Comparison of ENCODE assay signal across 5 worm cellular contexts in genomic region chrII:13668844-13669441, ce11.
TF ChIP-seq lines count a peak whose summit lies in the region.

Gene C31C9.7 (plus strand): TSS chrII:13669104.

TF ChIP-seq in whole organism, L1 larva, 84 proteins besides CTCF, POLR2A, EP300 and RAD21 (continues in another document):
- TF ChIP-seq lir-3 (tag; optimal IDR thresholded peaks at IDR 0.05; lab: Kevin White, UChicago; ENCODE audit: poor library complexity) (no peak), fkh-4 (tag; optimal IDR thresholded peaks at IDR 0.05; lab: Kevin White, UChicago; ENCODE audit: borderline replicate concordance) (no peak), unc-62 (GFP tag; optimal IDR thresholded peaks at IDR 0.05; lab: Kevin White, UChicago) (no peak), aha-1 (tag; optimal IDR thresholded peaks at IDR 0.05; lab: Kevin White, UChicago) (no peak), dsc-1 (tag; optimal IDR thresholded peaks at IDR 0.05; lab: Kevin White, UChicago) (no peak), xbp-1 (tag; optimal IDR thresholded peaks at IDR 0.05; lab: Kevin White, UChicago) (no peak), swsn-7 (tag; optimal IDR thresholded peaks at IDR 0.05; lab: Kevin White, UChicago) (no peak), ama-1 (optimal IDR thresholded peaks at IDR 0.05; lab: Kevin White, UChicago) (peak; percentile 78), fos-1 (tag; optimal IDR thresholded peaks at IDR 0.05; lab: Kevin White, UChicago) (no peak), alr-1 (tag; optimal IDR thresholded peaks at IDR 0.05; lab: Kevin White, UChicago; ENCODE audit: borderline replicate concordance) (no peak), tbx-2 (tag; optimal IDR thresholded peaks at IDR 0.05; lab: Kevin White, UChicago) (peak; percentile 20), irx-1 (tag; optimal IDR thresholded peaks at IDR 0.05; lab: Kevin White, UChicago) (no peak), elt-3 (tag; optimal IDR thresholded peaks at IDR 0.05; lab: Kevin White, UChicago) (no peak), lin-14 (GFP tag; optimal IDR thresholded peaks at IDR 0.05; lab: Kevin White, UChicago) (no peak), nhr-28 (tag; optimal IDR thresholded peaks at IDR 0.05; lab: Kevin White, UChicago) (no peak), nhr-12 (tag; optimal IDR thresholded peaks at IDR 0.05; lab: Kevin White, UChicago) (no peak), C34B4.2 (tag; optimal IDR thresholded peaks at IDR 0.05; lab: Kevin White, UChicago) (no peak), nhr-71 (tag; optimal IDR thresholded peaks at IDR 0.05; lab: Kevin White, UChicago) (peak; percentile 36), nhr-77 (tag; optimal IDR thresholded peaks at IDR 0.05; lab: Kevin White, UChicago) (no peak)

TF ChIP-seq in whole organism, L2 larva, 48 proteins besides CTCF, POLR2A, EP300 and RAD21:
- TF ChIP-seq Y55F3AM.14 (GFP tag; optimal IDR thresholded peaks at IDR 0.05; lab: Kevin White, UChicago), result no peak
- no peak for TF ChIP-seq ztf-4 (tag; optimal IDR thresholded peaks at IDR 0.05; lab: Kevin White, UChicago)
- peak; percentile 5 for TF ChIP-seq blmp-1 (tag; optimal IDR thresholded peaks at IDR 0.05; lab: Kevin White, UChicago; ENCODE audit: insufficient read depth)
- TF ChIP-seq sma-9 (GFP tag; optimal IDR thresholded peaks at IDR 0.05; lab: Kevin White, UChicago), result peak; percentile 28
- no peak for TF ChIP-seq sma-9 (tag; optimal IDR thresholded peaks at IDR 0.05; lab: Kevin White, UChicago)
- TF ChIP-seq sma-3 (GFP tag; optimal IDR thresholded peaks at IDR 0.05; lab: Kevin White, UChicago), result peak; percentile 16
- peak; percentile 22 for TF ChIP-seq fos-1 (tag; optimal IDR thresholded peaks at IDR 0.05; lab: Kevin White, UChicago)
- TF ChIP-seq lin-39 (tag; optimal IDR thresholded peaks at IDR 0.05; lab: Kevin White, UChicago), result no peak
- peak; percentile 82 for TF ChIP-seq ama-1 (optimal IDR thresholded peaks at IDR 0.05; lab: Kevin White, UChicago)
- peak; percentile 29 for TF ChIP-seq F13H6.1 (tag; optimal IDR thresholded peaks at IDR 0.05; lab: Kevin White, UChicago)

TF ChIP-seq in whole organism, L3 larva, 47 proteins besides CTCF, POLR2A, EP300 and RAD21:
- TF ChIP-seq fkh-10 (GFP tag; optimal IDR thresholded peaks at IDR 0.05; lab: Kevin White, UChicago), result no peak
- TF ChIP-seq egl-27 (tag; optimal IDR thresholded peaks at IDR 0.05; lab: Kevin White, UChicago), result no peak
- no peak for TF ChIP-seq ztf-11 (tag; optimal IDR thresholded peaks at IDR 0.05; lab: Kevin White, UChicago)
- TF ChIP-seq nhr-43 (tag; optimal IDR thresholded peaks at IDR 0.05; lab: Kevin White, UChicago; ENCODE audit: poor library complexity, severe bottlenecking), result peak; percentile 27
- peak; percentile 93 for TF ChIP-seq ama-1 (optimal IDR thresholded peaks at IDR 0.05; lab: Kevin White, UChicago)
- no peak for TF ChIP-seq elt-1 (tag; optimal IDR thresholded peaks at IDR 0.05; lab: Kevin White, UChicago)
- peak; percentile 79 for TF ChIP-seq elt-2 (tag; optimal IDR thresholded peaks at IDR 0.05; lab: Kevin White, UChicago)
- TF ChIP-seq lsy-12 (tag; optimal IDR thresholded peaks at IDR 0.05; lab: Kevin White, UChicago), result peak; percentile 9
- peak; percentile 44 for TF ChIP-seq nfya-1 (tag; optimal IDR thresholded peaks at IDR 0.05; lab: Kevin White, UChicago; ENCODE audit: insufficient read depth)

TF ChIP-seq in whole organism, L4 larva, 104 proteins besides CTCF, POLR2A, EP300 and RAD21 (continues in another document):
- no peak for TF ChIP-seq saeg-2 (GFP tag; IDR thresholded peaks at IDR 0.05; lab: Robert Waterston, UW)
- no peak for TF ChIP-seq nhr-11 (tag; optimal IDR thresholded peaks at IDR 0.05; lab: Kevin White, UChicago)
- TF ChIP-seq D1046.2 (GFP tag; IDR thresholded peaks at IDR 0.05; lab: Robert Waterston, UW), result no peak
- no peak for TF ChIP-seq nhr-111 (GFP tag; optimal IDR thresholded peaks at IDR 0.05; lab: Kevin White, UChicago)
- TF ChIP-seq rbr-2 (tag; optimal IDR thresholded peaks at IDR 0.05; lab: Kevin White, UChicago), result no peak
- peak; percentile 77 for TF ChIP-seq hlh-11 (tag; optimal IDR thresholded peaks at IDR 0.05; lab: Kevin White, UChicago)
- TF ChIP-seq daf-8 (GFP tag; IDR thresholded peaks at IDR 0.05; lab: Robert Waterston, UW), result no peak
- no peak for TF ChIP-seq tra-1 (GFP tag; IDR thresholded peaks at IDR 0.05; lab: Robert Waterston, UW)
- TF ChIP-seq Y105C5A.15 (GFP tag; IDR thresholded peaks at IDR 0.05; lab: Robert Waterston, UW), result 0 out of 2 replicates have a peak, but pooled peaks have one; percentile 22
- no peak for TF ChIP-seq nhr-76 (tag; optimal IDR thresholded peaks at IDR 0.05; lab: Kevin White, UChicago)
- TF ChIP-seq aha-1 (tag; lab: Kevin White, UChicago), result no peak
- no peak for TF ChIP-seq daf-16 (GFP tag; optimal IDR thresholded peaks at IDR 0.05; lab: Kevin White, UChicago)
- TF ChIP-seq daf-16 (tag; optimal IDR thresholded peaks at IDR 0.05; lab: Kevin White, UChicago), result no peak
- no peak for TF ChIP-seq zag-1 (tag; optimal IDR thresholded peaks at IDR 0.05; lab: Kevin White, UChicago)
- TF ChIP-seq dmd-9 (GFP tag; IDR thresholded peaks at IDR 0.05; lab: Robert Waterston, UW), result no peak
- TF ChIP-seq dve-1 (tag; optimal IDR thresholded peaks at IDR 0.05; lab: Kevin White, UChicago; ENCODE audit: insufficient read depth), result no peak
- no peak for TF ChIP-seq tag-97 (GFP tag; IDR thresholded peaks at IDR 0.05; lab: Robert Waterston, UW)
- no peak for TF ChIP-seq unc-39 (tag; optimal IDR thresholded peaks at IDR 0.05; lab: Kevin White, UChicago)
- TF ChIP-seq fkh-10 (GFP tag; optimal IDR thresholded peaks at IDR 0.05; lab: Kevin White, UChicago), result no peak
- no peak for TF ChIP-seq nhr-41 (GFP tag; IDR thresholded peaks at IDR 0.05; lab: Robert Waterston, UW)
- no peak for TF ChIP-seq snpc-1.2 (GFP tag; IDR thresholded peaks at IDR 0.05; lab: Robert Waterston, UW)
- TF ChIP-seq set-16 (GFP tag; IDR thresholded peaks at IDR 0.05; lab: Robert Waterston, UW), result peak; percentile 94
- no peak for TF ChIP-seq lsy-2 (tag; optimal IDR thresholded peaks at IDR 0.05; lab: Kevin White, UChicago)
- no peak for TF ChIP-seq skn-1 (tag; optimal IDR thresholded peaks at IDR 0.05; lab: Kevin White, UChicago)
- no peak for TF ChIP-seq mep-1 (tag; optimal IDR thresholded peaks at IDR 0.05; lab: Kevin White, UChicago)
- TF ChIP-seq dmd-6 (GFP tag; IDR thresholded peaks at IDR 0.05; lab: Robert Waterston, UW), result peak; percentile 73
- no peak for TF ChIP-seq php-3 (GFP tag; IDR thresholded peaks at IDR 0.05; lab: Robert Waterston, UW)
- TF ChIP-seq mdl-1 (tag; optimal IDR thresholded peaks at IDR 0.05; lab: Kevin White, UChicago), result peak in 1 of 2 experiments; percentile 20
- TF ChIP-seq hif-1 (tag; optimal IDR thresholded peaks at IDR 0.05; lab: Kevin White, UChicago), result no peak
- no peak for TF ChIP-seq ceh-82 (tag; optimal IDR thresholded peaks at IDR 0.05; lab: Kevin White, UChicago)
- no peak for TF ChIP-seq R02D3.7 (tag; optimal IDR thresholded peaks at IDR 0.05; lab: Kevin White, UChicago)

TF ChIP-seq in whole organism, young adult, 124 proteins besides CTCF, POLR2A, EP300 and RAD21:
- TF ChIP-seq nhr-179 (tag; optimal IDR thresholded peaks at IDR 0.05; lab: Kevin White, UChicago) (no peak), madf-3 (GFP tag; IDR thresholded peaks at IDR 0.05; lab: Robert Waterston, UW) (no peak), attf-5 (GFP tag; optimal IDR thresholded peaks at IDR 0.05; lab: Kevin White, UChicago) (no peak), dox-1 (GFP tag; IDR thresholded peaks at IDR 0.05; lab: Robert Waterston, UW) (peak; percentile 28; the same call in 1 of the 2 replicates), F39B2.1 (GFP tag; IDR thresholded peaks at IDR 0.05; lab: Robert Waterston, UW) (no peak), madf-10 (tag; optimal IDR thresholded peaks at IDR 0.05; lab: Kevin White, UChicago) (peak; percentile 25), B0019.2 (GFP tag; conservative IDR thresholded peaks at IDR 0.05; lab: Robert Waterston, UW) (0 out of 2 replicates have a peak, but pooled peaks have one; percentile 25), ama-1 (optimal IDR thresholded peaks at IDR 0.05; lab: Kevin White, UChicago) (peak; percentile 76), ama-1 (GFP tag; optimal IDR thresholded peaks at IDR 0.05; lab: Kevin White, UChicago) (no peak), tbp1 (GFP tag; optimal IDR thresholded peaks at IDR 0.05; lab: Kevin White, UChicago) (peak; percentile 5), lin-26 (GFP tag; IDR thresholded peaks at IDR 0.05; lab: Robert Waterston, UW) (0 out of 2 replicates have a peak, but pooled peaks have one; percentile 46), zfh-2 (GFP tag; conservative IDR thresholded peaks at IDR 0.05; lab: Robert Waterston, UW) (peak; percentile 86), mcd-1 (GFP tag; IDR thresholded peaks at IDR 0.05; lab: Robert Waterston, UW) (peak; percentile 12; the same call in 1 of the 2 replicates), nfya-1 (tag; optimal IDR thresholded peaks at IDR 0.05; lab: Kevin White, UChicago; ENCODE audit: borderline replicate concordance, insufficient read depth) (no peak), ets-4 (GFP tag; optimal IDR thresholded peaks at IDR 0.05; lab: Kevin White, UChicago) (no peak), xnd-1 (tag; optimal IDR thresholded peaks at IDR 0.05; lab: Kevin White, UChicago) (no peak), B0336.3 (GFP tag; IDR thresholded peaks at IDR 0.05; lab: Robert Waterston, UW) (peak; percentile 36; the same call in 1 of the 2 replicates), let-607 (tag; optimal IDR thresholded peaks at IDR 0.05; lab: Kevin White, UChicago) (no peak), aptf-2 (GFP tag; conservative IDR thresholded peaks at IDR 0.05; lab: Robert Waterston, UW) (no peak), egrh-3 (GFP tag; IDR thresholded peaks at IDR 0.05; lab: Robert Waterston, UW) (peak; percentile 83; the same call in 1 of the 2 replicates), nhr-120 (GFP tag; IDR thresholded peaks at IDR 0.05; lab: Robert Waterston, UW) (no peak), Y95B8A.8 (GFP tag; IDR thresholded peaks at IDR 0.05; lab: Robert Waterston, UW) (no peak), ztf-25 (GFP tag; IDR thresholded peaks at IDR 0.05; lab: Robert Waterston, UW) (no peak), nhr-80 (tag; optimal IDR thresholded peaks at IDR 0.05; lab: Kevin White, UChicago) (peak; percentile 64)
